Fruit fly (Drosophila melanogaster) whole organism, prepupa: ENCODE data around the gene CG7943.

ENCODE experiments used
- CG34406 ChIP-seq: fragments of 200-800 bp; sonication (Bioruptor generic); optimal IDR thresholded peaks from 3 replicates; lab custom pipeline; 2016; ENCODE audit warnings: missing biosample characterization, missing genetic modification characterization
- CG3919 ChIP-seq: fragments of 200-800 bp; sonication (Bioruptor generic); optimal IDR thresholded peaks from 3 replicates; lab custom pipeline; 2016; ENCODE audit warnings: missing biosample characterization, missing genetic modification characterization
- Gug ChIP-seq: fragments of 200-800 bp; sonication (Bioruptor generic); IDR thresholded peaks from 2 replicates; pipeline ENCODE4 v1.3.6; 2022; ENCODE audit warnings: missing biosample characterization, missing genetic modification characterization
- Hr38 ChIP-seq: sonication (Bioruptor generic); optimal IDR thresholded peaks from 2 replicates; lab custom pipeline; 2016; ENCODE audit warnings: missing biosample characterization, missing genetic modification characterization
- Met ChIP-seq: fragments of 200-800 bp; sonication (Bioruptor generic); optimal IDR thresholded peaks from 3 replicates; lab custom pipeline; 2016; ENCODE audit warnings: missing biosample characterization, missing genetic modification characterization
- Smox ChIP-seq: fragments of 200-800 bp; sonication (Bioruptor generic); optimal IDR thresholded peaks from 3 replicates; lab custom pipeline; 2016; ENCODE audit warnings: missing biosample characterization, missing genetic modification characterization
- Sox15 ChIP-seq: fragments of 200-800 bp; sonication (Bioruptor generic); optimal IDR thresholded peaks from 3 replicates; lab custom pipeline; 2016; ENCODE audit warnings: missing biosample characterization, missing genetic modification characterization
- acj6 ChIP-seq: fragments of 200-800 bp; sonication (Bioruptor generic); optimal IDR thresholded peaks from 3 replicates; lab custom pipeline; 2016; ENCODE audit warnings: missing biosample characterization, missing genetic modification characterization
- cyc ChIP-seq: fragments of 200-800 bp; sonication (Bioruptor generic); optimal IDR thresholded peaks from 3 replicates; lab custom pipeline; 2016; ENCODE audit warnings: missing biosample characterization, missing genetic modification characterization
- eg ChIP-seq: fragments of 200-800 bp; sonication (Bioruptor generic); IDR thresholded peaks from 3 replicates; pipeline ENCODE4 v1.3.6; 2022; ENCODE audit warnings: missing biosample characterization, missing genetic modification characterization
- fkh ChIP-seq: fragments of 200-800 bp; sonication (Bioruptor generic); optimal IDR thresholded peaks from 3 replicates; lab custom pipeline; 2017; ENCODE audit warnings: missing biosample characterization, mild to moderate bottlenecking, missing genetic modification characterization, moderate library complexity
- pdm3 ChIP-seq: fragments of 200-800 bp; sonication (Bioruptor generic); optimal IDR thresholded peaks from 3 replicates; lab custom pipeline; 2016; ENCODE audit warnings: missing biosample characterization, missing genetic modification characterization

- no peak for TF ChIP-seq CG34406 (GFP tag; lab: Kevin White, UChicago)
- TF ChIP-seq CG3919 (GFP tag; lab: Kevin White, UChicago), result no peak
- no peak for TF ChIP-seq Smox (GFP tag; lab: Kevin White, UChicago)
- no peak for TF ChIP-seq Hr38 (GFP tag; lab: Kevin White, UChicago)
- peak; percentile 49 for TF ChIP-seq cyc
- no peak for TF ChIP-seq eg
- TF ChIP-seq Sox15 (GFP tag; lab: Kevin White, UChicago), result no peak
- peak; percentile 52; the same call in 1 of the 2 replicates for TF ChIP-seq Gug (GFP tag; lab: Robert Waterston, UW)
- TF ChIP-seq pdm3 (GFP tag; lab: Kevin White, UChicago), result no peak
- no peak for TF ChIP-seq acj6 (GFP tag; lab: Kevin White, UChicago)
- peak; percentile 66 for TF ChIP-seq fkh (GFP tag; lab: Kevin White, UChicago)
- no peak for TF ChIP-seq Met (GFP tag; lab: Kevin White, UChicago)
Measured at dm6 chr3R:29997607-29998236, 48.5 kb upstream of the CG7943 start, which contains the start of the genes CG15525 and CG11504.
